Worm (Caenorhabditis elegans) whole organism, young adult: Measurements from ENCODE around the gene F16G10.9.

Experiments
- B0035.1 ChIP-seq: sonication (generic microtip); optimal IDR thresholded peaks from 2 replicates; lab custom pipeline; 2016; ENCODE audit warnings: missing genetic modification characterization, mild to moderate bottlenecking, missing compliant biosample characterization, missing genotype, missing genetic modification reagents
- B0261.1 ChIP-seq: sonication (generic microtip); optimal IDR thresholded peaks from 2 replicates; lab custom pipeline; 2016; ENCODE audit warnings: mild to moderate bottlenecking, missing genetic modification characterization, moderate library complexity, missing compliant biosample characterization
- B0336.3 ChIP-seq: fragments of 200-800 bp; sonication (Bioruptor generic); IDR thresholded peaks from 2 replicates; pipeline ENCODE4 v1.3.6; 2022; ENCODE audit warnings: missing genetic modification characterization, missing compliant biosample characterization
- C06A6.2 ChIP-seq: fragments of 200-800 bp; sonication (Bioruptor generic); conservative IDR thresholded peaks from 2 replicates; pipeline ENCODE4 v1.3.6; 2022; ENCODE audit warnings: missing genetic modification characterization, missing compliant biosample characterization
- F10E7.11 ChIP-seq: sonication (generic microtip); optimal IDR thresholded peaks from 2 replicates; lab custom pipeline; 2017; ENCODE audit warnings: mild to moderate bottlenecking, missing genetic modification characterization, moderate library complexity, missing compliant biosample characterization
- F23B12.7 ChIP-seq: sonication (generic microtip); optimal IDR thresholded peaks from 2 replicates; lab custom pipeline; 2017; ENCODE audit warnings: missing genetic modification characterization, mild to moderate bottlenecking, missing compliant biosample characterization, antibody characterized with exemption, moderate library complexity; ENCODE audit not compliant: insufficient read depth
- F33H1.4 ChIP-seq: fragments of 200-800 bp; sonication (Bioruptor generic); IDR thresholded peaks from 2 replicates; pipeline ENCODE4 v1.3.6; 2022; ENCODE audit warnings: missing genetic modification reagents, missing genetic modification characterization, missing compliant biosample characterization
- F55B11.4 ChIP-seq: sonication (generic microtip); optimal IDR thresholded peaks from 2 replicates; lab custom pipeline; 2016; ENCODE audit warnings: missing compliant biosample characterization, missing genetic modification characterization, borderline replicate concordance; ENCODE audit not compliant: insufficient read depth
- F57A8.1 ChIP-seq: fragments of 200-800 bp; sonication (Bioruptor generic); optimal IDR thresholded peaks from 2 replicates; lab custom pipeline; 2018; ENCODE audit warnings: mild to moderate bottlenecking, missing genetic modification characterization, moderate library complexity, missing compliant biosample characterization
- ZK185.1 ChIP-seq: sonication (generic microtip); optimal IDR thresholded peaks from 2 replicates; lab custom pipeline; 2016; ENCODE audit warnings: mild to moderate bottlenecking, missing genetic modification characterization, missing compliant biosample characterization; ENCODE audit not compliant: poor library complexity, severe bottlenecking
- akir-1 ChIP-seq: fragments of 200-800 bp; sonication (Bioruptor generic); optimal IDR thresholded peaks from 2 replicates; lab custom pipeline; 2018; ENCODE audit warnings: mild to moderate bottlenecking, missing genetic modification characterization, moderate library complexity, missing compliant biosample characterization
- atf-7 ChIP-seq: sonication (generic microtip); optimal IDR thresholded peaks from 2 replicates; lab custom pipeline; 2017; ENCODE audit warnings: mild to moderate bottlenecking, missing genetic modification characterization, missing compliant biosample characterization
- bed-1 ChIP-seq: fragments of 200-800 bp; sonication (Bioruptor generic); IDR thresholded peaks from 2 replicates; pipeline ENCODE4 v1.3.6; 2022; ENCODE audit warnings: missing genetic modification reagents, missing genetic modification characterization, missing compliant biosample characterization
- cebp-1 ChIP-seq, 2 experiments: fragments of 200-800 bp in 1 of 2; sonication (Bioruptor generic) in 1 of 2; sonication (generic microtip) in 1 of 2; IDR thresholded peaks in 1 of 2; optimal IDR thresholded peaks in 1 of 2; 2 replicates each; pipeline versions ENCODE4 v1.3.6 to Lab custom; 2017 to 2022; ENCODE audit warnings: missing compliant biosample characterization in 2 of 2, missing genetic modification characterization in 2 of 2, mild to moderate bottlenecking in 1 of 2, missing genetic modification reagents in 1 of 2, moderate library complexity in 1 of 2
- cebp-2 ChIP-seq: fragments of 200-800 bp; sonication (Bioruptor generic); IDR thresholded peaks from 2 replicates; pipeline ENCODE4 v1.3.6; 2022; ENCODE audit warnings: missing genetic modification characterization, missing compliant biosample characterization
- ceh-100 ChIP-seq: fragments of 200-800 bp; sonication (Bioruptor generic); IDR thresholded peaks from 2 replicates; pipeline ENCODE4 v1.3.6; 2022; ENCODE audit warnings: missing genetic modification reagents, missing genetic modification characterization, missing compliant biosample characterization
- ceh-58 ChIP-seq: fragments of 200-800 bp; sonication (Bioruptor generic); IDR thresholded peaks from 2 replicates; pipeline ENCODE4 v1.3.6; 2022; ENCODE audit warnings: missing genetic modification characterization, missing compliant biosample characterization
- ceh-79 ChIP-seq: sonication (generic microtip); optimal IDR thresholded peaks from 2 replicates; lab custom pipeline; 2017; ENCODE audit warnings: mild to moderate bottlenecking, missing genetic modification characterization, missing compliant biosample characterization
- ceh-91 ChIP-seq: fragments of 200-800 bp; sonication (Bioruptor generic); IDR thresholded peaks from 2 replicates; pipeline ENCODE4 v1.3.6; 2022; ENCODE audit warnings: missing genetic modification reagents, missing genetic modification characterization, missing compliant biosample characterization
- chd-7 ChIP-seq: sonication (generic microtip); optimal IDR thresholded peaks from 2 replicates; lab custom pipeline; 2016; ENCODE audit warnings: mild to moderate bottlenecking, missing genetic modification characterization, moderate library complexity, missing compliant biosample characterization
- dpl-1 ChIP-seq: fragments of 150-350 bp; optimal IDR thresholded peaks from 2 replicates; lab custom pipeline; 2014; ENCODE audit warnings: missing biosample characterization, missing genetic modification reagents, missing genetic modification characterization
- egl-44 ChIP-seq: fragments of 200-800 bp; sonication (Bioruptor generic); IDR thresholded peaks from 2 replicates; pipeline ENCODE4 v1.3.6; 2022; ENCODE audit warnings: missing genetic modification reagents, missing genetic modification characterization, missing compliant biosample characterization
- ets-4 ChIP-seq: fragments of 200-800 bp; sonication (Bioruptor generic); optimal IDR thresholded peaks from 2 replicates; lab custom pipeline; 2018; ENCODE audit warnings: mild to moderate bottlenecking, missing genetic modification characterization, missing compliant biosample characterization
- fkh-3 ChIP-seq: sonication (generic microtip); optimal IDR thresholded peaks from 2 replicates; lab custom pipeline; 2016; ENCODE audit warnings: mild to moderate bottlenecking, missing genetic modification characterization, missing compliant biosample characterization
- gei-17 ChIP-seq: fragments of 200-800 bp; sonication (Bioruptor generic); optimal IDR thresholded peaks from 2 replicates; lab custom pipeline; 2018; ENCODE audit warnings: mild to moderate bottlenecking, missing genetic modification characterization, missing compliant biosample characterization
- lag-1 ChIP-seq: fragments of 200-800 bp; sonication (Bioruptor generic); IDR thresholded peaks from 2 replicates; pipeline ENCODE4 v1.3.6; 2022; ENCODE audit warnings: missing genetic modification reagents, missing genetic modification characterization, missing compliant biosample characterization
- lin-26 ChIP-seq: fragments of 200-800 bp; sonication (Bioruptor generic); IDR thresholded peaks from 2 replicates; pipeline ENCODE4 v1.3.6; 2022; ENCODE audit warnings: missing genetic modification reagents, missing genetic modification characterization, missing compliant biosample characterization
- lsy-27 ChIP-seq: sonication (generic microtip); optimal IDR thresholded peaks from 2 replicates; lab custom pipeline; 2017; ENCODE audit warnings: missing genetic modification characterization, mild to moderate bottlenecking, missing compliant biosample characterization, antibody characterized with exemption, missing genotype, borderline replicate concordance; ENCODE audit not compliant: insufficient read depth
- madf-3 ChIP-seq: fragments of 200-800 bp; sonication (Bioruptor generic); IDR thresholded peaks from 2 replicates; pipeline ENCODE4 v1.3.6; 2022; ENCODE audit warnings: missing genetic modification reagents, missing genetic modification characterization, missing compliant biosample characterization
- mel-28 ChIP-seq: sonication (generic microtip); optimal IDR thresholded peaks from 2 replicates; lab custom pipeline; 2016; ENCODE audit warnings: borderline replicate concordance, mild to moderate bottlenecking, missing genetic modification characterization, missing compliant biosample characterization
- nfya-1 ChIP-seq: sonication (generic microtip); optimal IDR thresholded peaks from 2 replicates; lab custom pipeline; 2017; ENCODE audit warnings: antibody characterized with exemption, missing compliant biosample characterization, missing genetic modification characterization, borderline replicate concordance; ENCODE audit not compliant: insufficient read depth
- nhr-80 ChIP-seq: sonication (generic microtip); optimal IDR thresholded peaks from 2 replicates; lab custom pipeline; 2016; ENCODE audit warnings: missing genetic modification characterization, missing compliant biosample characterization
- nhr-90 ChIP-seq: sonication (generic microtip); optimal IDR thresholded peaks from 2 replicates; lab custom pipeline; 2016; ENCODE audit warnings: missing genotype, mild to moderate bottlenecking, missing genetic modification characterization, missing compliant biosample characterization
- rec-8 ChIP-seq, 2 experiments: sonication (generic microtip); optimal IDR thresholded peaks; 2 replicates each; lab custom pipeline; 2016; ENCODE audit warnings: mild to moderate bottlenecking in 2 of 2, missing genetic modification characterization in 2 of 2, missing genetic modification reagents in 2 of 2, missing genotype in 2 of 2, missing biosample characterization in 1 of 2, missing compliant biosample characterization in 1 of 2, moderate library complexity in 1 of 2
- repo-1 ChIP-seq: sonication (generic microtip); optimal IDR thresholded peaks from 2 replicates; lab custom pipeline; 2017; ENCODE audit warnings: mild to moderate bottlenecking, missing genetic modification characterization, missing compliant biosample characterization
- rpc-1 ChIP-seq, 2 experiments: fragments of 150-350 bp in 1 of 2; sonication (generic microtip) in 1 of 2; optimal IDR thresholded peaks; 2 replicates each; lab custom pipeline; 2014 to 2018; ENCODE audit warnings: missing biosample characterization in 1 of 2, missing genetic modification characterization in 1 of 2, missing genetic modification reagents in 1 of 2, missing genotype in 1 of 2
- sea-2 ChIP-seq: fragments of 200-800 bp; sonication (Bioruptor generic); IDR thresholded peaks from 2 replicates; pipeline ENCODE4 v1.3.6; 2022; ENCODE audit warnings: missing genetic modification characterization, missing compliant biosample characterization
- ztf-25 ChIP-seq: fragments of 200-800 bp; sonication (Bioruptor generic); IDR thresholded peaks from 2 replicates; pipeline ENCODE4 v1.3.6; 2022; ENCODE audit warnings: missing genetic modification reagents, missing genetic modification characterization, missing compliant biosample characterization

Gene F16G10.9

DNA sequence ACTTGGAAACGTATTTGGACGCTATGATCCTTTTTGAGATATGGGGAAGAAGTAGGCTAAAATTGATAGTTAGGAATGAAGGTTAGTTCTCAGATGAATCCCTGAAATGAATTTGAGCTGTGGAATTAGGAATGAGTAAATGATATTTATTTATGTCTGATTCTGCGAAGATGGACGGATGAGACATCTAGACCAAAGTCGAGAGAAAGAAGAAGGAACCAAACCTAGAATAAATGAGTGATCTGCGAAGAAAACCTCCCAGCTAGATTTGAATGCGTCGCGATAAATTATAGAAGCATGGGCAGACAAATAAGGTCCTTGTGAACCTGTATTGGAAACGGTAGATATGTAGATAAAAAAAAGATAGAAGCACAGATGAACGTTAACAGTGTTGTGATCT, 25.4 kb downstream of the F16G10.9 start, which contains the start of gene F43C11.16:
Gene F43C11.16, minus strand, starts transcription at position 101 of the 400 bp plus-strand sequence.
- TF ChIP-seq F55B11.4 (tag; lab: Kevin White, UChicago) (no peak), ceh-58 (no peak), chd-7 (tag; lab: Kevin White, UChicago) (no peak), ceh-100 (GFP tag; lab: Robert Waterston, UW) (no peak), gei-17 (GFP tag; lab: Kevin White, UChicago) (no peak), B0336.3 (GFP tag; lab: Robert Waterston, UW) (no peak)

DNA sequence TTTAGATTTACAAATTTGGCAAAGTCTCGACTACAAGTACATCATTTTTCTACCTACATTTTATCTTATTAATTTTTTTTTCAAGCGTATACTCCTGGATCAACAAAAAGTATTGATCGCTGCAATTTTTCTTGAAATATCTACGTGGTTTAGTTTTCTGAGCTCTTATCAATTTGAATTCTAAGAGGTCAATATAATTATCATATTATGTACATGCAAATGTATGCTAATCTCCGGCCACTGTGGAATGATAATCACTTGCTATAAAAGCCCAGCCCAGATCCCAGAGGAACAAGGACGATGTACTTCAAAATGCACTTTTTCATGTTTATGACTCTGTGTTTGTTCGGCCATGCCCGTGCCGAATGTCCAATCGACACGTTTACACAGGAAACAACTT, 28.6 kb downstream of the F16G10.9 start, which contains the start of gene F43C11.1:
Gene F43C11.1, plus strand, starts transcription at position 301 of the 400 bp plus-strand sequence.
- no peak for TF ChIP-seq B0336.3 (GFP tag; lab: Robert Waterston, UW)
- TF ChIP-seq ztf-25 (GFP tag; lab: Robert Waterston, UW), result no peak
- TF ChIP-seq repo-1 (tag; lab: Kevin White, UChicago), result no peak
- no peak for TF ChIP-seq madf-3
- no peak for TF ChIP-seq rpc-1 (optimal IDR thresholded peaks at IDR 0.05; lab: Kevin White, UChicago)
- TF ChIP-seq rpc-1 (tag; optimal IDR thresholded peaks at IDR 0.05; lab: Kevin White, UChicago), result no peak
- TF ChIP-seq B0035.1 (tag; lab: Kevin White, UChicago), result no peak
- TF ChIP-seq F23B12.7, result no peak
- TF ChIP-seq nfya-1, result no peak
- no peak for TF ChIP-seq lsy-27
- TF ChIP-seq ets-4 (GFP tag; lab: Kevin White, UChicago), result no peak
- TF ChIP-seq nhr-90 (tag; lab: Kevin White, UChicago), result no peak
- no peak for TF ChIP-seq fkh-3 (tag; lab: Kevin White, UChicago)
- TF ChIP-seq F57A8.1 (GFP tag; lab: Kevin White, UChicago), result no peak
- no peak for TF ChIP-seq ceh-91 (GFP tag; lab: Robert Waterston, UW)
- no peak for TF ChIP-seq akir-1
- no peak for TF ChIP-seq dpl-1 (GFP tag; lab: Kevin White, UChicago)

DNA sequence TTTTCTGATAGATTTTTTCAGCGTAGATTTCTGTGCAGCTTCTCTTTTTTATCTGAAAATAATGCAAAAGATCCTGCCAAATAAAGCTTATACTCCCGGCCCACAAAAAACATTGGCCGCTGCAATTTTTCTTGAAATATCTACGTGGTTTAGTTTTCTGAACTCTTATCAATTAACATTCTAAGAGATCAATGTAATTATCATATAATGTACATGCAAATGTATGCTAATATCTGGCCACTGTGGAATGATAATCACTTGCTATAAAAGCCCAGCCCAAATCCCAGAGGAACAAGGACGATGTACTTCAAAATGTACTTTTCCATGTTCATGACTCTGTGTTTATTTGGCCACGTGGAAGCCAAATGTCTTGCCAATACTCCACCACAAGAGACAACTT, 30.9 kb downstream of the F16G10.9 start, which contains the start of gene F43C11.2:
Gene F43C11.2, plus strand, starts transcription at position 301 of the 400 bp plus-strand sequence.
- TF ChIP-seq F33H1.4 (GFP tag; lab: Robert Waterston, UW), result no peak
- no peak for TF ChIP-seq B0261.1 (tag; lab: Kevin White, UChicago)
- no peak for TF ChIP-seq madf-3
- TF ChIP-seq F55B11.4 (tag; lab: Kevin White, UChicago), result no peak
- TF ChIP-seq lin-26 (GFP tag; lab: Robert Waterston, UW), result no peak
- no peak for TF ChIP-seq sea-2 (GFP tag; lab: Robert Waterston, UW)
- no peak for TF ChIP-seq F10E7.11
- TF ChIP-seq F23B12.7, result no peak
- TF ChIP-seq B0035.1 (tag; lab: Kevin White, UChicago), result no peak
- no peak for TF ChIP-seq C06A6.2 (GFP tag; lab: Robert Waterston, UW)
- TF ChIP-seq mel-28, result no peak
- no peak for TF ChIP-seq nhr-80 (tag; lab: Kevin White, UChicago)
- no peak for TF ChIP-seq egl-44 (GFP tag; lab: Robert Waterston, UW)
- TF ChIP-seq atf-7, result no peak

DNA sequence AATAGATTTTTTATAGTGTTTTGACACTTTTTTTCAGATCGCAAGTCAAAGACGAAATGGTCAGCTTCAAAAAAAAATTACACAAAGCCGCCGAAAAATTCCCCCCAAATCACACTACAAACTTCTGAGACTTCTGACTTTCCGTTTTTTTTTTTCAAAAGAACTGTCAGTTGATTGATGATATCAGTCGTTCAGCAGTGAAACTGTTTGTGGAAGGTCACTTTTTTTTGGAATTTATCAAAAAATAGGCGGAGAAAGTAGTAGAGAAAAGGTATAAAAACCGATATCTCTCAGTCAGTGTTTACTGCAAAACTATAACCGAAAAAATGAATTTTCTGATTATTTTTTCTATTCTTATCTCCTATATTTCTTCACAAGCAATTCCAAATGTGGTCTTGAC, 32.4 kb downstream of the F16G10.9 start, which contains the start of gene F43C11.3:
Gene F43C11.3, plus strand, starts transcription at position 301 of the 400 bp plus-strand sequence.
- TF ChIP-seq ceh-91 (GFP tag; lab: Robert Waterston, UW), result no peak
- no peak for TF ChIP-seq cebp-1 (GFP tag; IDR thresholded peaks at IDR 0.05; lab: Robert Waterston, UW)
- no peak for TF ChIP-seq cebp-1 (tag; optimal IDR thresholded peaks at IDR 0.05; lab: Kevin White, UChicago)
- TF ChIP-seq ceh-79 (tag; lab: Kevin White, UChicago), result no peak
- TF ChIP-seq ZK185.1 (tag; lab: Kevin White, UChicago), result no peak
- TF ChIP-seq bed-1, result no peak
- no peak for TF ChIP-seq nhr-80 (tag; lab: Kevin White, UChicago)
- TF ChIP-seq lag-1 (GFP tag; lab: Robert Waterston, UW), result no peak
- no peak for TF ChIP-seq B0261.1 (tag; lab: Kevin White, UChicago)
- no peak for TF ChIP-seq rec-8 (tag; optimal IDR thresholded peaks at IDR 0.05; lab: Kevin White, UChicago)
- no peak for TF ChIP-seq fkh-3 (tag; lab: Kevin White, UChicago)
- no peak for TF ChIP-seq cebp-2 (GFP tag; lab: Robert Waterston, UW)
